Fruit fly (Drosophila melanogaster): Measurements from ENCODE around the gene Obp99d.

Gene Obp99d

DNA sequence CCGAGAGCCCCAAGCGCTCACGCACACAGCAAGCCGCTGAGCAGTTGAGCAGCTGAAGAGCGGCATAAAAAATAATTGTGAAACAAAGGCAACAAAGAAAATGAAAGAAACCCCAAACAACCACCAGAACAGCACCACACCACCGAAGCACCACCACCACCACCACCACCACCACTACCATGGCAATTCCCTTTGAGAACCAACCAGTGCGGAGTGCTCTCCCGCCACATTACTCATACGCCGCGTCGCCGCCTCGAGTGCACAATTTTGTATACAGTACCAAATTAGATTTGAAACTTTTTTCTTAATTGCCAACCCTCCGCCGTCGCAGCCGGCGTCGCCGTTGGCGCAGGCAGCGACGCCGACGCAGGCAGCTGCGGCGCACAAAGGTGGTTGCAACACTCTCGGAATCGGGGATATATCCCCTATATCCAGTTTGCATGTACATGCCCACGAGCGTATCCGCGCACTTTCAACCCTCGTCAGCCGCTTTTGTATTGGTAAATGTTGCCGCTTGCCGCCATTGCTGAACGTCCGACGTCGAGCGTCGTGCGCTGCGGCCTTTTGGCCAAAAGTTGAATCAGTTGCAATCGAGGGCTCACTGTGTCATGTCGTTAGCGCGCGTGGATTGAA lies 22.2 kb upstream of the Obp99d start, which contains the start of gene dmrt99B:
Gene dmrt99B, plus strand, starts transcription at position 583 of the 633 bp plus-strand sequence.
- TF ChIP-seq Myc (optimal IDR thresholded peaks at IDR 0.05): no peak
- no peak for TF ChIP-seq ttk (optimal IDR thresholded peaks at IDR 0.05)
- no peak for TF ChIP-seq h (optimal IDR thresholded peaks at IDR 0.05)
- TF ChIP-seq insv (optimal IDR thresholded peaks at IDR 0.05): no peak
- TF ChIP-seq psq (optimal IDR thresholded peaks at IDR 0.05): no peak
- TF ChIP-seq Sin3A (optimal IDR thresholded peaks at IDR 0.05): no peak

DNA sequence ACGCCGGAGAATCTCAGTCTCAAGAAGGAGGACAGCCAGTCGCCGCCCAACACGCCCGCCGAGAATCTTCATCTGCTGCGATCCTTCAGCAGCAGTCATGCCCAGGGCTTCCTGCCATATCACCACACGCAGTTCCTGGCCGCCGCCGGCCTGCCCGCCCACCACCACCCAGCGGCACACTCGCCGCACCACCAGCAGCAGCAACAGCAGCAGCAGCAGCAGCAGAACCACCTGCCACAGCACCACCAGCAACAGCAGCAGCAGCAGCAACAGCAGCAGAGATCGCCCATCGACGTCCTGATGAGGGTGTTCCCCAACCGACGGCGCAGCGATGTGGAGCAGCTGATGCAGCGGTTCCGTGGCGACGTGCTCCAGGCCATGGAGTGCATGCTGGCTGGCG lies 18.6 kb upstream of the Obp99d start:
- TF ChIP-seq psq (optimal IDR thresholded peaks at IDR 0.05): no peak

DNA sequence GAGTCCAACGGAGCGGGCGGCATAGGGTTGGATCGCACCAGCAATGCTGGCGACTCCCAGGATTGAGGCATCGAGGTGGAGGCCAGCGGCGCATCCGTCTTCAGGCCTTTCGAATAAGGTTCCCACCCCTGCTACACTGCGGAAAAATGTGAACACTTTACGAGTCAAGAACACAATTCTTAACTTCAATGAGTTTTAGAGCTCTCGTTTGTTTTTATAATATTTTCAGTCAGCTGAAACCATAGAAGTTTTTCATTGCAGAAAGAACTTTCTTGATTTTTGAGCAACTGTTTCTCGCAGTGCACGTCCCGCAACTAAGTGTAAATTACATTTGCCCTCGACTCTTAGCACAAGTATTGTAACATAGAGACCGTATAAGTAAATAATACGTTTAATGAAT lies 17.9 kb upstream of the Obp99d start:
- no peak for TF ChIP-seq ttk (optimal IDR thresholded peaks at IDR 0.05)
- TF ChIP-seq Sin3A (optimal IDR thresholded peaks at IDR 0.05): no peak
- TF ChIP-seq Myc (optimal IDR thresholded peaks at IDR 0.05): no peak
- TF ChIP-seq psq (optimal IDR thresholded peaks at IDR 0.05): no peak
- no peak for TF ChIP-seq h (optimal IDR thresholded peaks at IDR 0.05)
- TF ChIP-seq insv (optimal IDR thresholded peaks at IDR 0.05): no peak

DNA sequence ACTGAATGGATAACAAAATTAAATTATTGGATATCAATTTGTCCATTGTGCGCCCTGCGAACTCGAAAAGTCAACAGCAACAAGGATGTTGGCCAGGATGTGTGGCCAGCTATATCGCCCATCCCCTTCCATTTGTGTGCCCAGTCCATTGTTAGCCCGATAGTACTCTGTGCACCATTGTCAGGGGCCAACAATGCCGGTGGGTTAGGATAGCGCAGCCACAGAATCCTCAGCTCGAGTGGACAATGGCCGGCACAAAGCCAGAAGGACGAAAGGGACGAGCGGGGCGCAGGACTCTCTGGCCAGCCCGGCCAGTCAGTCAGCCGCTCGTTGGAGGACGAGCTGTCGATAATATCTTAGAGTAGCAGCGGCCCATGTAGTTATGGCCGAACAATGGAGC lies 16.5 kb upstream of the Obp99d start:
- TF ChIP-seq psq (optimal IDR thresholded peaks at IDR 0.05) (no peak), Myc (optimal IDR thresholded peaks at IDR 0.05) (no peak), Sin3A (optimal IDR thresholded peaks at IDR 0.05) (no peak), insv (optimal IDR thresholded peaks at IDR 0.05) (no peak), ttk (optimal IDR thresholded peaks at IDR 0.05) (no peak), h (optimal IDR thresholded peaks at IDR 0.05) (no peak)

DNA sequence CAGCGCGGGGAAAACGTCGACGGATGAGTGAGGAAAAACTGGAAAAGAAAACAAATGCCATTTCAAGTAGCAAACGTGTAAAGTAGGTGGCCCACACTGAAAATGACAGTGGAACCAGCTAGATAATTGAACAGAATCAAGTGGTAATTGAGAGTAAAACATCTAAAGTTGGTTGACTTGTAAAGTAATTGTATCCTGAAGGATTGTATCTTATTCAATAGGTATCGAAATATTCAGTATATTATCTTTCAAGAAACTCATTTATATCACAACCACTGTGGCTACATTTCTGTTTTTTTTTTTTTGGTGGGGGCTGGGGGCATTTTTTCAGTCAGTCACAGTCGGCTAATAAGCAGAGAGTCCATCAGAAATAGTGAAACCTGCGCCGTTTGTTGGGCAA lies 15.1 kb upstream of the Obp99d start:
- TF ChIP-seq psq (optimal IDR thresholded peaks at IDR 0.05): no peak
- TF ChIP-seq insv (optimal IDR thresholded peaks at IDR 0.05): no peak
- no peak for TF ChIP-seq h (optimal IDR thresholded peaks at IDR 0.05)
- no peak for TF ChIP-seq ttk (optimal IDR thresholded peaks at IDR 0.05)
- no peak for TF ChIP-seq Sin3A (optimal IDR thresholded peaks at IDR 0.05)
- no peak for TF ChIP-seq Myc (optimal IDR thresholded peaks at IDR 0.05)

DNA sequence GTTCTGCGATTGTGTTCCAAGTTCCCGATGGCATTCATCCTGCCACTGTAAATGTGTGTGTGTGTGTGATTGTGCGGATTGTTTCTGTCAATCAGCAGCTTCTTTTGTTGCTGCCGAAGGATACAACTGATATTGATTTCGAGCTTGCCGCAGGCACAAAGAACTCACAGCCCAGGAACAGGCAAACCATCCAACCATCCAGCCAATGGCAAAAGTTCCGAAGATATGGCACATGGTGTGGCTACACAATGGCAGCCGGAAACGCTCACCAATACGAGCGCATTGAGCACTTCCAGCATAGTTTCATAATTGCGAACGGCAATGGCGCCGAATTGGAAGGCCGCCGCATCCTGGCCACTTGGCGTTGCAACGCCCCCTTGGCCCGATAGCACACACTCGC lies 12.6 kb upstream of the Obp99d start:
- TF ChIP-seq Sin3A (optimal IDR thresholded peaks at IDR 0.05): no peak

DNA sequence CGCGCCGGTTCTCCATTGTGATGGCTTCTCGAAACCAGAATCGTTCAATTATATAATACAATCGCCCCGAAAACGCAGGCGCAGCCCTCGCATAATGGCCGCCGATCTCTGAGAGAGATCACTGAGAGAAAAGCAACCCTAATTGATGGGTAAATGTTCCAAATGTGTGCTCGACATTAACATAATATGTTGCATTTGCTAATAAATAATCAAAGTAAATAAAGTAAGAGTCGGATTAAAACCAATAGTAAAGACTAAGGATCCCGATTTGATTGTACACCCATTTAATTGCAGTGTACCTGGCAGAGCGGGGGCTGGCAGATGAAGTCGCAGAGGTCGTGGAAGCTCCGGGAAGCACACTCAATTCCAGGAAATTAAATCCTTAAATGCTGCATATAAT lies 9.7 kb upstream of the Obp99d start:
- TF ChIP-seq Myc (optimal IDR thresholded peaks at IDR 0.05) (no peak), insv (optimal IDR thresholded peaks at IDR 0.05) (no peak), ttk (optimal IDR thresholded peaks at IDR 0.05) (no peak), Sin3A (optimal IDR thresholded peaks at IDR 0.05) (no peak), psq (optimal IDR thresholded peaks at IDR 0.05) (no peak), h (optimal IDR thresholded peaks at IDR 0.05) (no peak)

DNA sequence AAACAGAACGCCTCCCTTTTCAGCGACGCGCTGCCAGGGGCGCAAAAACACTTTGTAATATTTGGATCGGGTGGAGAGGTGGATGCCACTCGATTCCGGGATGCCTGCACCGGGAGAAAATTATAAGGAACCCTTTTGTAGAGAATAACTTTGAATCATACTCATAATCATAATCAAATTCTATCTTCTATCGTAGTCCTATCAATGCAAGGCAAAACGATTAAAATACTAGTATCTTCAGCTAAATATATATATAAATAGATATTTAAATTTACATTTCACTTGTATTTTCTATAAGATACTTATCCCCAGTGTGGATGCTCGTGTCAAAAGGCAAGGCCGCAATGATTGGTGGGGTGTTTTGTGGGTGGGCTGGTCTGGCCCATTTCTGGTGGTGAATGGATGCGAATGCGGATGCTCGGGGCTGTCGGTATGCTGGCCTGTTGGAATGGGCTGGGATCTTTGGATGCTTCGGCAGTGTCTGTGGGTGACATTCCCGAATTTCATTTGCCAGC lies 8.5 kb upstream of the Obp99d start:
- no peak for TF ChIP-seq psq (optimal IDR thresholded peaks at IDR 0.05)

DNA sequence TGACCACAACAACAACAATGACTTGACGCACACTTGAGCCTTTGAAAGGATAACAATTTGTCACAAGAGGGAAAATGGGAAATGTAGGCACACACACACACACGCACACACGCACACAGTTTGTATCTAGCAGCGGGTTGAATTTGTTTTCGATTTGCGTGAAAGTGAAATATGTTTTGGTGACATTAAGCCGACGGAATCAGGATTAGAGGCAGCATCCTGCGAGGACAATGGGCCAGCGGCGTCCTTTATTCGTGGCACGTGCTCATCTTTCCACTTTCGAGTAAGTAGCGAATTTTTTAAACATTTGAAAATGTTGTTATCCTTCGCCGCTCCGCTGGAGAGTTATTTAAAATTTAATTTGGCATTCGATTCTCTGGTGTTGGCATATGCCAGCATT lies 7.0 kb upstream of the Obp99d start:
- TF ChIP-seq Sin3A (optimal IDR thresholded peaks at IDR 0.05) (no peak), insv (optimal IDR thresholded peaks at IDR 0.05) (no peak), ttk (optimal IDR thresholded peaks at IDR 0.05) (no peak), psq (optimal IDR thresholded peaks at IDR 0.05) (no peak), h (optimal IDR thresholded peaks at IDR 0.05) (no peak), Myc (optimal IDR thresholded peaks at IDR 0.05) (no peak)

DNA sequence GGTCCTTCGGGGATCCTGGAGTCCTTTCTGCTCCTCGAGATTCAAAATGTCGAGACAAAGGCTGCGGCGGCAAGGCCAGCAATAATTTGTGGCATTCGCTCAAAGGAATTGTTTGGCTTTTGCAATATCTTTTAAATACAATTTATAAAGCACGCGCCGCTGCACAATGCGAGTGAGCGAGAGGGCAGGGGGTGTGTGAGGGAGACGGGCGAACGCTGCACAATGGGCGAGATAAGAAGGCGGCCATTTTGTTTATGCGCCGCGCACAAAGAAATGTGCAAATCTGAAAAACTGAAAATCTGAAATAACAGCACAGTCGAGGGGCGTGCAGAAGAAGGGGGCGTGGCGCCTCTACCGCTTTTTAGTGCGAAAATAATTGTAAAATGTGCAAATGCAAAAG lies 6.0 kb upstream of the Obp99d start:
- TF ChIP-seq Myc (optimal IDR thresholded peaks at IDR 0.05) (no peak), h (optimal IDR thresholded peaks at IDR 0.05) (no peak), insv (optimal IDR thresholded peaks at IDR 0.05) (no peak), psq (optimal IDR thresholded peaks at IDR 0.05) (no peak), ttk (optimal IDR thresholded peaks at IDR 0.05) (no peak), Sin3A (optimal IDR thresholded peaks at IDR 0.05) (no peak)

DNA sequence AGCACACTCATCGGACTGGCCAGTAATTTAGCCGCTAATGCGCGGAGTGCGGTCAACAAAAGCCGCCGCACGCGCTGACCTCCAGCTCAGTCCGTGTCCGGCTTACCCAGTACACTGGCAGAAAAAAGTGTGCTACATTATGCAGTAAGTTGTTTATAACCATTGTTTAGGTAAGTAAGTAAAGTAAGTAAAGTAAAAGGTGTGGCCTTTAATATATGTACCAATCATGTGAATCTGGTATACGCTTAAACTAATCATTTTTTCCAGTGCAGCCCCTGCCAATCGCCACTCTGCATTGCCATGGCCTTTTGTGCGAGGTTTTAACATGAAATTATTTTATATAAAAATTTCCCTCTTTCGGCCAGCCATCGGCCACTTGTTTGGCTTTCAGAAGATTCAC lies 2.9 kb upstream of the Obp99d start:
- TF ChIP-seq psq (optimal IDR thresholded peaks at IDR 0.05) (no peak), insv (optimal IDR thresholded peaks at IDR 0.05) (no peak), h (optimal IDR thresholded peaks at IDR 0.05) (no peak), Myc (optimal IDR thresholded peaks at IDR 0.05) (no peak), Sin3A (optimal IDR thresholded peaks at IDR 0.05) (no peak), ttk (optimal IDR thresholded peaks at IDR 0.05) (no peak)

DNA sequence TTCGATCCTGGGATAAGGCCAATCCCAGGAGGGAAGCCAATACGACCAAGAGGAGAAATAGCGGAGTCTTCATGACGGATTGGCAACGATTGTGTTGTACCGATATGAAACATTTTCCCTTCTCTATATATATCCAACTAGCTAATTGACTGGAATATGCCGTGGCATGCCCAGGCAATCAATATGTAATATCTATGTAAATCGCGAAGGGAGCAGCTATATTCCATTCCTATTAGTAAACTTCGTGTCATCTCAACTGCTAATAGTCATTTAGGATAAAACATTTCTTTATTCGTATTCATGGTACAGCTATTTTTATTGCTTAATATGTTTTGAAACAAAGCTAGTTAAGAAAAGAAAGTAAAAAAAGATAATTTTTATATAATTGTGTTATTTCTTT lies 972 bp downstream of the Obp99d start, which contains the start of gene Dup99B:
Gene Dup99B, minus strand, starts transcription at position 101 of the 400 bp plus-strand sequence.
- no peak for TF ChIP-seq ttk (optimal IDR thresholded peaks at IDR 0.05)
- TF ChIP-seq h (optimal IDR thresholded peaks at IDR 0.05): no peak
- TF ChIP-seq Sin3A (optimal IDR thresholded peaks at IDR 0.05): no peak
- TF ChIP-seq insv (optimal IDR thresholded peaks at IDR 0.05): no peak
- no peak for TF ChIP-seq psq (optimal IDR thresholded peaks at IDR 0.05)
- no peak for TF ChIP-seq Myc (optimal IDR thresholded peaks at IDR 0.05)

DNA sequence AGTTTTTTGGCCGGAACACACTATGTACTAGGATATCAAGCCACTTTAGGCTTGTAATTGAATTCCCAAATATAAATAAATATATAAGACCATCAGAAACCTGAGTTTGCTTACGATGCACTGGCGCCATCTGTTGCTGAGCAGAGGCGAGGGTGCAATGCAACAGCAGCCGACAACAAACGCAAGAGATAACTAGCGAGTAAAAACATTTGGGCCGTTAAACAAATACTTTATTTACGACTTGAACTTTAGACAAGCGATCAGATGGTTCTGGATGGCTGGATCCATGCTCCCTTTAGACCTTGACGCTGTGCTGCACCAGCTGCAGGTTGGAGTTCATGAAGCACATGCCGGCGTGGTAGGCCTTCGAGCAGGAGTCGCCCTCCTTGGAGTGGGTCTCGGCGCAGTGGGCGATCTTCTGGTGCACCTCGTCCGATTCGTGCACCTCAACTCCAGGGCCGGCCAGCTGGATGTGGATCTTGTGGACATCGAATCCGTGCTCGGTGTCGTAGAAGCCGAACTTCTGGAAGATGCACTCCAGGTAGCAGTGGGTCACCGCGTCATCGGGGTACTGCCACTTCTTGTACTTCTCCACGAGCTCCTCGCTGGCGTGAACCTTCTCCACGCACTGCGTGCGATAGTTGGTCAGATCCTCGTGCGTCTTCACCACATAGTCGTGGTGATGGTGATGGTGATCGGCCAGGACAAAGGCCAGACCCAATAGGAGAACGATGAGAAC lies 1.9 kb downstream of the Obp99d start:
- TF ChIP-seq h (optimal IDR thresholded peaks at IDR 0.05) (no peak), insv (optimal IDR thresholded peaks at IDR 0.05) (no peak), Sin3A (optimal IDR thresholded peaks at IDR 0.05) (no peak), Myc (optimal IDR thresholded peaks at IDR 0.05) (no peak), psq (optimal IDR thresholded peaks at IDR 0.05) (no peak), ttk (optimal IDR thresholded peaks at IDR 0.05) (no peak)
